Worm (Caenorhabditis elegans) whole organism, L4/young adult: Measurements from ENCODE around the gene F11C7.2.

ENCODE experiments used
- W03F9.2 ChIP-seq: fragments of 150-350 bp; optimal IDR thresholded peaks from 2 replicates; lab custom pipeline; 2014; ENCODE audit warnings: missing biosample characterization, missing genetic modification characterization
- dao-5 ChIP-seq: sonication (generic microtip); optimal IDR thresholded peaks from 2 replicates; lab custom pipeline; 2016; ENCODE audit warnings: missing genotype, missing genetic modification characterization, moderate library complexity, missing compliant biosample characterization
- him-1 ChIP-seq: sonication (generic microtip); optimal IDR thresholded peaks from 2 replicates; lab custom pipeline; 2016; ENCODE audit warnings: missing genotype, missing genetic modification reagents, missing genetic modification characterization, missing compliant biosample characterization

F11C7.2 gene

ce11 chrX:17396456-17396855, at the start of gene F11C7.2, which contains the start of gene vap-1:
TSS of gene F11C7.2 (plus strand) at chrX:17396814.
TSS of gene vap-1 (minus strand) at chrX:17396556.
- TF ChIP-seq W03F9.2 (no peak), him-1 (tag; lab: Kevin White, UChicago) (no peak), dao-5 (tag; lab: Kevin White, UChicago) (no peak)

- TF ChIP-seq dao-5 (tag; lab: Kevin White, UChicago) = no peak
- TF ChIP-seq W03F9.2 = no peak
- no peak for TF ChIP-seq him-1 (tag; lab: Kevin White, UChicago)
Observed at ce11 chrX:17349411-17349810, 47.2 kb upstream of the F11C7.2 start.

- TF ChIP-seq W03F9.2 = no peak
- no peak for TF ChIP-seq dao-5 (tag; lab: Kevin White, UChicago)
- TF ChIP-seq him-1 (tag; lab: Kevin White, UChicago) = no peak
Observed at ce11 chrX:17352098-17352497, 44.5 kb upstream of the F11C7.2 start.

ce11 chrX:17355462-17355861, 41.2 kb upstream of the F11C7.2 start:
- TF ChIP-seq him-1 (tag; lab: Kevin White, UChicago) = no peak
- no peak for TF ChIP-seq W03F9.2

ce11 chrX:17356748-17357147, 39.9 kb upstream of the F11C7.2 start:
- TF ChIP-seq him-1 (tag; lab: Kevin White, UChicago) (no peak), W03F9.2 (no peak), dao-5 (tag; lab: Kevin White, UChicago) (no peak)

ce11 chrX:17359452-17359851, 37.2 kb upstream of the F11C7.2 start, which contains the start of gene npr-36:
TSS of gene npr-36 (plus strand) at chrX:17359752.
- no peak for TF ChIP-seq him-1 (tag; lab: Kevin White, UChicago)
- no peak for TF ChIP-seq dao-5 (tag; lab: Kevin White, UChicago)
- TF ChIP-seq W03F9.2 = no peak

- TF ChIP-seq dao-5 (tag; lab: Kevin White, UChicago) = no peak
- no peak for TF ChIP-seq him-1 (tag; lab: Kevin White, UChicago)
- no peak for TF ChIP-seq W03F9.2
Observed at ce11 chrX:17362529-17362928, 34.1 kb upstream of the F11C7.2 start, which contains the start of gene F10D7.11. TSS of gene F10D7.11 (plus strand) at chrX:17362829.

ce11 chrX:17363491-17363890, 33.1 kb upstream of the F11C7.2 start:
- TF ChIP-seq W03F9.2 (no peak), him-1 (tag; lab: Kevin White, UChicago) (no peak), dao-5 (tag; lab: Kevin White, UChicago) (no peak)

- TF ChIP-seq him-1 (tag; lab: Kevin White, UChicago) = no peak
- no peak for TF ChIP-seq dao-5 (tag; lab: Kevin White, UChicago)
Observed at ce11 chrX:17368542-17368941, 28.1 kb upstream of the F11C7.2 start, which contains the start of gene mfsd-10. TSS of gene mfsd-10 (minus strand) at chrX:17368642.

- no peak for TF ChIP-seq W03F9.2
- no peak for TF ChIP-seq dao-5 (tag; lab: Kevin White, UChicago)
- no peak for TF ChIP-seq him-1 (tag; lab: Kevin White, UChicago)
Observed at ce11 chrX:17369514-17369913, 27.1 kb upstream of the F11C7.2 start.

- TF ChIP-seq W03F9.2 (no peak), dao-5 (tag; lab: Kevin White, UChicago) (no peak), him-1 (tag; lab: Kevin White, UChicago) (no peak)
Observed at ce11 chrX:17373955-17374354, 22.7 kb upstream of the F11C7.2 start.

- TF ChIP-seq dao-5 (tag; lab: Kevin White, UChicago) (no peak), W03F9.2 (no peak), him-1 (tag; lab: Kevin White, UChicago) (no peak)
Observed at ce11 chrX:17374534-17374933, 22.1 kb upstream of the F11C7.2 start, which contains the start of gene F10D7.3. TSS of gene F10D7.3 (minus strand) at chrX:17374634.

ce11 chrX:17375877-17376276, 20.7 kb upstream of the F11C7.2 start:
- TF ChIP-seq dao-5 (tag; lab: Kevin White, UChicago) (no peak), him-1 (tag; lab: Kevin White, UChicago) (no peak), W03F9.2 (no peak)

- no peak for TF ChIP-seq dao-5 (tag; lab: Kevin White, UChicago)
- no peak for TF ChIP-seq him-1 (tag; lab: Kevin White, UChicago)
- no peak for TF ChIP-seq W03F9.2
Observed at ce11 chrX:17378996-17379395, 17.6 kb upstream of the F11C7.2 start.

- TF ChIP-seq him-1 (tag; lab: Kevin White, UChicago) (no peak), W03F9.2 (no peak), dao-5 (tag; lab: Kevin White, UChicago) (no peak)
Observed at ce11 chrX:17379675-17380074, 16.9 kb upstream of the F11C7.2 start, which contains the start of gene F10D7.10. TSS of gene F10D7.10 (minus strand) at chrX:17379775.
